Worm (Caenorhabditis elegans): Measurements from ENCODE around the gene B0252.11.

Gene B0252.11

ce11 chrII:6898017-6898779, 19.4 kb downstream of the B0252.11 start, which contains the start of gene hrpl-1:
Gene hrpl-1, plus strand, starts transcription at chrII:6898729.
- TF ChIP-seq unc-62 (GFP tag; optimal IDR thresholded peaks at IDR 0.05) = no peak
- TF ChIP-seq C34F6.9 (tag; optimal IDR thresholded peaks at IDR 0.05) = peak; percentile 23
- no peak for TF ChIP-seq ama-1 (optimal IDR thresholded peaks at IDR 0.05)
- TF ChIP-seq fos-1 (tag; optimal IDR thresholded peaks at IDR 0.05) = peak; percentile 40
- TF ChIP-seq nhr-11 (tag; optimal IDR thresholded peaks at IDR 0.05) = no peak
- TF ChIP-seq alr-1 (tag; optimal IDR thresholded peaks at IDR 0.05) = no peak
- no peak for TF ChIP-seq elt-3 (tag; optimal IDR thresholded peaks at IDR 0.05)
- TF ChIP-seq nhr-23 (tag; optimal IDR thresholded peaks at IDR 0.05) = no peak
- no peak for TF ChIP-seq nhr-12 (tag; optimal IDR thresholded peaks at IDR 0.05)
- peak; percentile 33 for TF ChIP-seq sma-3 (GFP tag; optimal IDR thresholded peaks at IDR 0.05)
- no peak for TF ChIP-seq nhr-77 (tag; optimal IDR thresholded peaks at IDR 0.05)
- TF ChIP-seq lin-13 (GFP tag; optimal IDR thresholded peaks at IDR 0.05) = no peak
- no peak for TF ChIP-seq snpc-4 (tag; optimal IDR thresholded peaks at IDR 0.05)
- TF ChIP-seq nhr-237 (tag; optimal IDR thresholded peaks at IDR 0.05) = no peak
- TF ChIP-seq nhr-10 (tag; optimal IDR thresholded peaks at IDR 0.05) = no peak
- TF ChIP-seq Y55F3AM.14 (GFP tag; optimal IDR thresholded peaks at IDR 0.05) = no peak
- no peak for TF ChIP-seq peb-1 (tag; optimal IDR thresholded peaks at IDR 0.05)
- no peak for TF ChIP-seq unc-39 (tag; optimal IDR thresholded peaks at IDR 0.05)
- peak; percentile 26 for TF ChIP-seq unc-55 (GFP tag; optimal IDR thresholded peaks at IDR 0.05)
- TF ChIP-seq F13H6.1 (tag; optimal IDR thresholded peaks at IDR 0.05) = no peak
- no peak for TF ChIP-seq sem-4 (tag; optimal IDR thresholded peaks at IDR 0.05)
- TF ChIP-seq dmd-4 (tag; optimal IDR thresholded peaks at IDR 0.05) = no peak
- TF ChIP-seq sma-9 (GFP tag; optimal IDR thresholded peaks at IDR 0.05) = peak; percentile 29
- TF ChIP-seq sma-9 (tag; optimal IDR thresholded peaks at IDR 0.05) = no peak
- TF ChIP-seq crh-2 (tag; optimal IDR thresholded peaks at IDR 0.05) = no peak
- TF ChIP-seq nhr-25 (tag; optimal IDR thresholded peaks at IDR 0.05) = no peak
- TF ChIP-seq aly-2 (tag; optimal IDR thresholded peaks at IDR 0.05) = no peak
- TF ChIP-seq nhr-129 (tag; optimal IDR thresholded peaks at IDR 0.05) = no peak
- TF ChIP-seq gmeb-1 (tag; optimal IDR thresholded peaks at IDR 0.05) = no peak
- TF ChIP-seq ZK546.5 (tag; optimal IDR thresholded peaks at IDR 0.05) = no peak
- no peak for TF ChIP-seq lin-39 (tag; optimal IDR thresholded peaks at IDR 0.05)
- no peak for TF ChIP-seq ztf-11 (tag; optimal IDR thresholded peaks at IDR 0.05)
- no peak for TF ChIP-seq nhr-6 (tag; optimal IDR thresholded peaks at IDR 0.05)
- TF ChIP-seq mab-5 (tag; optimal IDR thresholded peaks at IDR 0.05) = no peak
- TF ChIP-seq blmp-1 (tag; optimal IDR thresholded peaks at IDR 0.05; ENCODE audit: insufficient read depth) = no peak
- TF ChIP-seq mbf-1 (tag; optimal IDR thresholded peaks at IDR 0.05) = no peak
- TF ChIP-seq ztf-4 (tag; optimal IDR thresholded peaks at IDR 0.05) = no peak
- TF ChIP-seq lsy-2 (tag; optimal IDR thresholded peaks at IDR 0.05) = peak in 1 of 2 experiments; percentile 19
- TF ChIP-seq R02D3.7 (tag; optimal IDR thresholded peaks at IDR 0.05) = no peak
- no peak for TF ChIP-seq ceh-16 (tag; optimal IDR thresholded peaks at IDR 0.05)
- TF ChIP-seq nhr-21 (tag; optimal IDR thresholded peaks at IDR 0.05) = no peak
- TF ChIP-seq zag-1 (tag; optimal IDR thresholded peaks at IDR 0.05) = no peak
- no peak for TF ChIP-seq elt-1 (tag; optimal IDR thresholded peaks at IDR 0.05)
- TF ChIP-seq egl-27 (tag; optimal IDR thresholded peaks at IDR 0.05) = no peak
- no peak for TF ChIP-seq mdl-1 (tag; optimal IDR thresholded peaks at IDR 0.05)
- TF ChIP-seq skn-1 (tag; optimal IDR thresholded peaks at IDR 0.05) = no peak
- no peak for TF ChIP-seq lin-11 (tag; optimal IDR thresholded peaks at IDR 0.05)
- no peak for TF ChIP-seq ceh-82 (tag; optimal IDR thresholded peaks at IDR 0.05)
- no peak for TF ChIP-seq ztf-1 (GFP tag; conservative IDR thresholded peaks at IDR 0.05)

Data from whole organism, L2 larva.